Worm (Caenorhabditis elegans) whole organism, late embryonic: Measurements from ENCODE around the gene nhr-291.

ENCODE experiments used
- ama-1 ChIP-seq: fragments of 150-350 bp; optimal IDR thresholded peaks from 2 replicates; lab custom pipeline; 2014
- ceh-9 ChIP-seq: sonication (generic microtip); optimal IDR thresholded peaks from 2 replicates; lab custom pipeline; 2016; ENCODE audit warnings: mild to moderate bottlenecking, missing genetic modification characterization, inconsistent platforms, missing compliant biosample characterization
- dve-1 ChIP-seq: sonication (generic microtip); optimal IDR thresholded peaks from 2 replicates; lab custom pipeline; 2017; ENCODE audit warnings: antibody characterized with exemption, mild to moderate bottlenecking, missing genetic modification characterization, missing compliant biosample characterization
- madf-2 ChIP-seq: sonication (generic microtip); optimal IDR thresholded peaks from 2 replicates; lab custom pipeline; 2017; ENCODE audit warnings: missing genetic modification characterization, missing compliant biosample characterization
- nhr-11 ChIP-seq: fragments of 150-350 bp; optimal IDR thresholded peaks from 2 replicates; lab custom pipeline; 2014; ENCODE audit warnings: missing biosample characterization, missing genetic modification characterization
- pax-1 ChIP-seq: fragments of 150-350 bp; optimal IDR thresholded peaks from 2 replicates; lab custom pipeline; 2014; ENCODE audit warnings: missing biosample characterization, missing genetic modification characterization
- pha-2 ChIP-seq: sonication (generic microtip); optimal IDR thresholded peaks from 2 replicates; lab custom pipeline; 2017; ENCODE audit warnings: mild to moderate bottlenecking, missing genetic modification characterization, missing compliant biosample characterization
- pha-4 ChIP-seq: fragments of 150-350 bp; optimal IDR thresholded peaks from 2 replicates; lab custom pipeline; 2018; ENCODE audit warnings: missing biosample characterization, missing genetic modification reagents, missing genetic modification characterization
- pqm-1 ChIP-seq: sonication (generic microtip); optimal IDR thresholded peaks from 2 replicates; lab custom pipeline; 2016; ENCODE audit warnings: missing genetic modification characterization, missing compliant biosample characterization
- unc-42 ChIP-seq: sonication (generic microtip); optimal IDR thresholded peaks from 2 replicates; lab custom pipeline; 2016; ENCODE audit warnings: missing genotype, missing genetic modification characterization, missing compliant biosample characterization

DNA sequence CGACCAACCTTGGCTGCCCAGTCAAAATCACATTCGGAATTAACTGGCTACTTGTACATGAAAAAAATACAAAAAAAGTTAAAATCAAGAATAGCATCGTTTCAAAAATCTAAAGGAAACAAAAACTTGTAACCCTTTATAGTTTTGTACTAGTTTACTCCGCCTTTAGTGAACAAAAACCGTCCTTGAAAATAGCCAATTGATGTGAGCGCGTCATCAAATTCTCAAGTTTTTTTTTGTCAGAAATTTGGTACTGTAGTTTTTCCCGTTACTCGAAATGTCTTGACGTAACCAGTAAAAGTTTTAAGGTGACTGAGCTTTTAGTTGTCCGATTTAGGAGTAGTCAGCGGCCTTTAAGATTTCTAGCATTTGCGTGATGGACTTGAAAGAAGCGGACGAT is 28.5 kb downstream of the nhr-291 start, which contains the start of gene C29F3.3:
- no peak for TF ChIP-seq dve-1 (tag; lab: Kevin White, UChicago)
- no peak for TF ChIP-seq pqm-1 (tag; lab: Kevin White, UChicago)
- TF ChIP-seq unc-42 (tag; lab: Kevin White, UChicago): no peak
- no peak for TF ChIP-seq pha-2 (tag; lab: Kevin White, UChicago)
- no peak for TF ChIP-seq ceh-9 (tag; lab: Kevin White, UChicago)
- no peak for TF ChIP-seq ama-1
- TF ChIP-seq pax-1 (tag; lab: Kevin White, UChicago): no peak
- no peak for TF ChIP-seq pha-4 (tag; lab: Kevin White, UChicago)
- TF ChIP-seq nhr-11 (tag; lab: Kevin White, UChicago): no peak
- no peak for TF ChIP-seq madf-2 (tag; lab: Kevin White, UChicago)
